Fruit fly (Drosophila melanogaster) whole organism, prepupa: ENCODE results near the gene CG4238.
A peak's percentile ranks its signal among the peaks of the same experiment; 100 is the strongest.

ENCODE experiments used
- Blimp-1 ChIP-seq: fragments of 200-800 bp; sonication (Bioruptor generic); optimal IDR thresholded peaks from 3 replicates; lab custom pipeline; 2017; ENCODE audit warnings: missing biosample characterization, missing genetic modification characterization, mild to moderate bottlenecking, moderate library complexity, missing genetic modification reagents
- CG11294 ChIP-seq: fragments of 200-800 bp; sonication (Bioruptor generic); IDR thresholded peaks from 2 replicates; pipeline ENCODE4 v1.3.6; 2022; ENCODE audit warnings: missing biosample characterization, missing genetic modification characterization
- CG11762 ChIP-seq: fragments of 200-800 bp; sonication (Bioruptor generic); optimal IDR thresholded peaks from 3 replicates; lab custom pipeline; 2016; ENCODE audit warnings: missing biosample characterization, missing genetic modification characterization; ENCODE audit not compliant: insufficient read depth
- CG15336 ChIP-seq: fragments of 200-800 bp; sonication (Bioruptor generic); IDR thresholded peaks from 2 replicates; pipeline ENCODE4 v1.3.6; 2022; ENCODE audit warnings: missing biosample characterization, missing genetic modification characterization
- CG1621 ChIP-seq: fragments of 200-800 bp; sonication (Bioruptor generic); optimal IDR thresholded peaks from 3 replicates; lab custom pipeline; 2018; ENCODE audit warnings: missing biosample characterization, mild to moderate bottlenecking, missing genetic modification characterization
- CG16779 ChIP-seq: fragments of 200-800 bp; sonication (Bioruptor generic); optimal IDR thresholded peaks from 3 replicates; lab custom pipeline; 2017; ENCODE audit warnings: missing biosample characterization, mild to moderate bottlenecking, missing genetic modification characterization
- CG3032 ChIP-seq: fragments of 200-800 bp; optimal IDR thresholded peaks from 2 replicates; lab custom pipeline; 2019; ENCODE audit warnings: missing biosample characterization, mild to moderate bottlenecking, missing genetic modification characterization, moderate library complexity
- CG31627 ChIP-seq: fragments of 200-800 bp; sonication (Bioruptor generic); optimal IDR thresholded peaks from 3 replicates; lab custom pipeline; 2016; ENCODE audit warnings: missing biosample characterization, missing genetic modification characterization
- CG34406 ChIP-seq: fragments of 200-800 bp; sonication (Bioruptor generic); optimal IDR thresholded peaks from 3 replicates; lab custom pipeline; 2016; ENCODE audit warnings: missing biosample characterization, missing genetic modification characterization
- CG3919 ChIP-seq: fragments of 200-800 bp; sonication (Bioruptor generic); optimal IDR thresholded peaks from 3 replicates; lab custom pipeline; 2016; ENCODE audit warnings: missing biosample characterization, missing genetic modification characterization
- CG4318 ChIP-seq: fragments of 200-800 bp; sonication (Bioruptor generic); optimal IDR thresholded peaks from 3 replicates; lab custom pipeline; 2017; ENCODE audit warnings: missing biosample characterization, mild to moderate bottlenecking, missing genetic modification characterization
- CG6163 ChIP-seq: fragments of 200-800 bp; sonication (Bioruptor generic); IDR thresholded peaks from 3 replicates; pipeline ENCODE4 v1.3.6; 2022; ENCODE audit warnings: missing biosample characterization, missing genetic modification characterization
- CG6276 ChIP-seq: fragments of 200-800 bp; sonication (Bioruptor generic); optimal IDR thresholded peaks from 2 replicates; lab custom pipeline; 2017; ENCODE audit warnings: missing biosample characterization, mild to moderate bottlenecking, missing genetic modification characterization
- CG6808 ChIP-seq: fragments of 200-800 bp; sonication (Bioruptor generic); optimal IDR thresholded peaks from 3 replicates; lab custom pipeline; 2017; ENCODE audit warnings: missing biosample characterization, missing genetic modification characterization, mild to moderate bottlenecking, moderate library complexity, missing genetic modification reagents
- CG6854 ChIP-seq: fragments of 200-800 bp; sonication (Bioruptor generic); optimal IDR thresholded peaks from 2 replicates; lab custom pipeline; 2017; ENCODE audit warnings: missing biosample characterization, mild to moderate bottlenecking, missing genetic modification characterization
- CG8119 ChIP-seq: fragments of 200-800 bp; sonication (Bioruptor generic); IDR thresholded peaks from 3 replicates; pipeline ENCODE4 v1.3.6; 2022; ENCODE audit warnings: missing biosample characterization, missing genetic modification characterization
- CG8319 ChIP-seq: fragments of 200-800 bp; sonication (Bioruptor generic); optimal IDR thresholded peaks from 3 replicates; lab custom pipeline; 2016; ENCODE audit warnings: missing biosample characterization, missing genetic modification characterization
- CG8632 ChIP-seq: fragments of 200-800 bp; sonication (Bioruptor generic); optimal IDR thresholded peaks from 3 replicates; lab custom pipeline; 2016; ENCODE audit warnings: missing biosample characterization, missing genetic modification characterization
- Eip78C ChIP-seq: fragments of 200-800 bp; sonication (Bioruptor generic); peaks from one replicate; lab custom pipeline; 2016; ENCODE audit warnings: missing biosample characterization, missing genetic modification characterization
- Eip93F ChIP-seq: fragments of 200-800 bp; sonication (Bioruptor generic); optimal IDR thresholded peaks from 2 replicates; lab custom pipeline; 2016; ENCODE audit warnings: missing biosample characterization, mild to moderate bottlenecking, missing genetic modification characterization
- Ets96B ChIP-seq: fragments of 200-800 bp; optimal IDR thresholded peaks from 2 replicates; lab custom pipeline; 2019; ENCODE audit warnings: missing biosample characterization, mild to moderate bottlenecking, missing genetic modification characterization, moderate library complexity
- Gug ChIP-seq: fragments of 200-800 bp; sonication (Bioruptor generic); IDR thresholded peaks from 2 replicates; pipeline ENCODE4 v1.3.6; 2022; ENCODE audit warnings: missing biosample characterization, missing genetic modification characterization
- Hr38 ChIP-seq: sonication (Bioruptor generic); optimal IDR thresholded peaks from 2 replicates; lab custom pipeline; 2016; ENCODE audit warnings: missing biosample characterization, missing genetic modification characterization
- Hr4 ChIP-seq: fragments of 200-800 bp; sonication (Bioruptor generic); optimal IDR thresholded peaks from 3 replicates; lab custom pipeline; 2016; ENCODE audit warnings: missing biosample characterization, missing genetic modification characterization
- Lpt ChIP-seq: fragments of 200-800 bp; sonication (Bioruptor generic); optimal IDR thresholded peaks from 3 replicates; lab custom pipeline; 2016; ENCODE audit warnings: missing biosample characterization, missing genetic modification characterization
- Met ChIP-seq: fragments of 200-800 bp; sonication (Bioruptor generic); optimal IDR thresholded peaks from 3 replicates; lab custom pipeline; 2016; ENCODE audit warnings: missing biosample characterization, missing genetic modification characterization
- Smox ChIP-seq: fragments of 200-800 bp; sonication (Bioruptor generic); optimal IDR thresholded peaks from 3 replicates; lab custom pipeline; 2016; ENCODE audit warnings: missing biosample characterization, missing genetic modification characterization
- Sox102F ChIP-seq: fragments of 200-800 bp; sonication (Bioruptor generic); optimal IDR thresholded peaks from 2 replicates; lab custom pipeline; 2016; ENCODE audit warnings: missing biosample characterization, mild to moderate bottlenecking, missing genetic modification characterization
- Sox14 ChIP-seq: fragments of 200-800 bp; sonication (Bioruptor generic); optimal IDR thresholded peaks from 3 replicates; lab custom pipeline; 2016; ENCODE audit warnings: missing biosample characterization, missing genetic modification characterization
- achi ChIP-seq: fragments of 200-800 bp; sonication (Bioruptor generic); optimal IDR thresholded peaks from 3 replicates; lab custom pipeline; 2016; ENCODE audit warnings: missing biosample characterization, missing genetic modification characterization
- acj6 ChIP-seq: fragments of 200-800 bp; sonication (Bioruptor generic); optimal IDR thresholded peaks from 3 replicates; lab custom pipeline; 2016; ENCODE audit warnings: missing biosample characterization, missing genetic modification characterization
- cyc ChIP-seq: fragments of 200-800 bp; sonication (Bioruptor generic); optimal IDR thresholded peaks from 3 replicates; lab custom pipeline; 2016; ENCODE audit warnings: missing biosample characterization, missing genetic modification characterization
- dac ChIP-seq: fragments of 200-800 bp; sonication (Bioruptor generic); optimal IDR thresholded peaks from 2 replicates; lab custom pipeline; 2017; ENCODE audit warnings: missing biosample characterization, mild to moderate bottlenecking, missing genetic modification characterization
- dsx ChIP-seq: fragments of 200-800 bp; optimal IDR thresholded peaks from 3 replicates; lab custom pipeline; 2019; ENCODE audit warnings: missing biosample characterization, mild to moderate bottlenecking, missing genetic modification characterization, moderate library complexity; ENCODE audit not compliant: poor library complexity, severe bottlenecking
- eg ChIP-seq: fragments of 200-800 bp; sonication (Bioruptor generic); IDR thresholded peaks from 3 replicates; pipeline ENCODE4 v1.3.6; 2022; ENCODE audit warnings: missing biosample characterization, missing genetic modification characterization
- esn ChIP-seq: fragments of 200-800 bp; sonication (Bioruptor generic); optimal IDR thresholded peaks from 2 replicates; lab custom pipeline; 2016; ENCODE audit warnings: missing biosample characterization, mild to moderate bottlenecking, missing genetic modification characterization, moderate library complexity
- fd85E ChIP-seq: fragments of 200-800 bp; sonication (Bioruptor generic); optimal IDR thresholded peaks from 3 replicates; lab custom pipeline; 2016; ENCODE audit warnings: missing biosample characterization, missing genetic modification characterization
- net ChIP-seq: fragments of 200-800 bp; sonication (Bioruptor generic); optimal IDR thresholded peaks from 3 replicates; lab custom pipeline; 2016; ENCODE audit warnings: missing biosample characterization, missing genetic modification characterization
- pdm3 ChIP-seq: fragments of 200-800 bp; sonication (Bioruptor generic); optimal IDR thresholded peaks from 3 replicates; lab custom pipeline; 2016; ENCODE audit warnings: missing biosample characterization, missing genetic modification characterization
- salr ChIP-seq, 2 experiments: fragments of 200-800 bp; sonication (Bioruptor generic); optimal IDR thresholded peaks; 3 replicates each; lab custom pipeline; 2016 to 2018; ENCODE audit warnings: missing biosample characterization in 2 of 2, missing genetic modification characterization in 2 of 2, mild to moderate bottlenecking in 1 of 2
- spab ChIP-seq: fragments of 200-800 bp; sonication (Bioruptor generic); optimal IDR thresholded peaks from 2 replicates; lab custom pipeline; 2017; ENCODE audit warnings: missing biosample characterization, mild to moderate bottlenecking, missing genetic modification characterization, missing genetic modification reagents
- ss ChIP-seq, 2 experiments: fragments of 200-800 bp; sonication (Bioruptor generic); optimal IDR thresholded peaks; 2 replicates in 1 of 2; 3 replicates in 1 of 2; lab custom pipeline; 2017 to 2018; ENCODE audit warnings: mild to moderate bottlenecking in 2 of 2, missing biosample characterization in 2 of 2, missing genetic modification characterization in 2 of 2, moderate library complexity in 1 of 2
- svp ChIP-seq: fragments of 200-800 bp; sonication (Bioruptor generic); peaks from one replicate; lab custom pipeline; 2016; ENCODE audit warnings: missing biosample characterization, missing genetic modification characterization
- vri ChIP-seq: fragments of 200-800 bp; sonication (Bioruptor generic); optimal IDR thresholded peaks from 3 replicates; lab custom pipeline; 2016; ENCODE audit warnings: missing biosample characterization, mild to moderate bottlenecking, missing genetic modification characterization

The CG4238 gene

dm6 chr2L:1987434-1988191 lies 22.0 kb upstream of the CG4238 start, which contains the start of gene Got2 (continued):
- TF ChIP-seq CG1621 = no peak

dm6 chr2L:1988192-1988561 lies 21.5 kb upstream of the CG4238 start, which contains the start of gene Npc2a:
Npc2a (plus strand) TSS chr2L:1988290.
- TF ChIP-seq Met (GFP tag; lab: Kevin White, UChicago) (no peak), svp (peak; percentile 63), CG11294 (GFP tag; lab: Robert Waterston, UW) (no peak), CG8319 (no peak), CG3919 (GFP tag; lab: Kevin White, UChicago) (peak; percentile 3), CG8119 (GFP tag; lab: Robert Waterston, UW) (no peak), Ets96B (tag; lab: Kevin White, UChicago) (no peak), eg (GFP tag; lab: Robert Waterston, UW) (no peak), Eip78C (GFP tag; lab: Kevin White, UChicago) (peak; percentile 28), CG8632 (GFP tag; lab: Kevin White, UChicago) (no peak), achi (GFP tag; lab: Kevin White, UChicago) (no peak), CG4318 (GFP tag; lab: Kevin White, UChicago) (no peak), Sox102F (no peak), ss (GFP tag; optimal IDR thresholded peaks at IDR 0.05; lab: Kevin White, UChicago) (no peak), Gug (GFP tag; lab: Robert Waterston, UW) (no peak)

dm6 chr2L:1989278-1989918 lies 20.3 kb upstream of the CG4238 start:
- peak in 1 of 2 experiments; percentile 23 for TF ChIP-seq ss (GFP tag; optimal IDR thresholded peaks at IDR 0.05; lab: Kevin White, UChicago)
- peak; percentile 63 for TF ChIP-seq Eip93F (GFP tag; lab: Kevin White, UChicago)
- no peak for TF ChIP-seq CG34406 (GFP tag; lab: Kevin White, UChicago)
- no peak for TF ChIP-seq CG6276 (GFP tag; lab: Kevin White, UChicago)
- TF ChIP-seq CG16779 = no peak
- TF ChIP-seq CG31627 (GFP tag; lab: Kevin White, UChicago) = peak; percentile 26
- no peak for TF ChIP-seq CG4318 (GFP tag; lab: Kevin White, UChicago)
- TF ChIP-seq CG3032 (tag; lab: Kevin White, UChicago) = no peak
- TF ChIP-seq pdm3 (GFP tag; lab: Kevin White, UChicago) = no peak
- peak; percentile 37 for TF ChIP-seq Met (GFP tag; lab: Kevin White, UChicago)
- no peak for TF ChIP-seq spab (GFP tag; lab: Kevin White, UChicago)
- no peak for TF ChIP-seq Blimp-1 (GFP tag; lab: Kevin White, UChicago)
- no peak for TF ChIP-seq Hr4
- no peak for TF ChIP-seq cyc (GFP tag; lab: Kevin White, UChicago)
- no peak for TF ChIP-seq CG15336 (GFP tag; lab: Robert Waterston, UW)
- no peak for TF ChIP-seq fd85E (GFP tag; lab: Kevin White, UChicago)
- no peak for TF ChIP-seq CG1621
- TF ChIP-seq acj6 (GFP tag; lab: Kevin White, UChicago) = no peak
- TF ChIP-seq vri = peak; percentile 59
- TF ChIP-seq Eip78C (GFP tag; lab: Kevin White, UChicago) = peak; percentile 35
- TF ChIP-seq CG8119 (GFP tag; lab: Robert Waterston, UW) = no peak
- peak; percentile 13; the same call in 1 of the 3 replicates for TF ChIP-seq CG6163 (GFP tag; lab: Robert Waterston, UW)
- TF ChIP-seq CG8319 = no peak
- no peak for TF ChIP-seq achi (GFP tag; lab: Kevin White, UChicago)
- TF ChIP-seq esn = peak; percentile 20
- TF ChIP-seq CG6808 (GFP tag; lab: Kevin White, UChicago) = peak; percentile 15
- TF ChIP-seq CG11762 (GFP tag; lab: Kevin White, UChicago) = no peak
- peak; percentile 90 for TF ChIP-seq Sox14
- peak; percentile 35 for TF ChIP-seq Sox102F
- peak; percentile 10 for TF ChIP-seq Smox (GFP tag; lab: Kevin White, UChicago)
- TF ChIP-seq Hr38 (GFP tag; lab: Kevin White, UChicago) = no peak
- TF ChIP-seq dsx (GFP tag; lab: Kevin White, UChicago) = peak; percentile 11
- no peak for TF ChIP-seq Ets96B (tag; lab: Kevin White, UChicago)
- TF ChIP-seq svp = peak; percentile 99
- TF ChIP-seq Gug (GFP tag; lab: Robert Waterston, UW) = no peak
- no peak for TF ChIP-seq salr (GFP tag; optimal IDR thresholded peaks at IDR 0.05; lab: Kevin White, UChicago)
- TF ChIP-seq CG6854 (GFP tag; lab: Kevin White, UChicago) = no peak
- no peak for TF ChIP-seq dac (GFP tag; lab: Kevin White, UChicago)
- TF ChIP-seq net (GFP tag; lab: Kevin White, UChicago) = peak; percentile 23
- TF ChIP-seq Lpt (GFP tag; lab: Kevin White, UChicago) = no peak
